Worm (Caenorhabditis elegans) whole organism, late embryonic: ENCODE measurements around the gene sdz-38.

ENCODE experiments used
- K09A11.1 ChIP-seq: sonication (generic microtip); optimal IDR thresholded peaks from 2 replicates; lab custom pipeline; 2017; ENCODE audit warnings: antibody characterized with exemption, mild to moderate bottlenecking, missing genetic modification characterization, missing compliant biosample characterization; ENCODE audit not compliant: insufficient read depth
- ceh-30 ChIP-seq: fragments of 150-350 bp; optimal IDR thresholded peaks from 2 replicates; lab custom pipeline; 2014; ENCODE audit warnings: missing biosample characterization, missing genetic modification characterization
- nhr-11 ChIP-seq: fragments of 150-350 bp; optimal IDR thresholded peaks from 2 replicates; lab custom pipeline; 2014; ENCODE audit warnings: missing biosample characterization, missing genetic modification characterization
- pha-4 ChIP-seq: fragments of 150-350 bp; optimal IDR thresholded peaks from 2 replicates; lab custom pipeline; 2018; ENCODE audit warnings: missing biosample characterization, missing genetic modification reagents, missing genetic modification characterization

DNA sequence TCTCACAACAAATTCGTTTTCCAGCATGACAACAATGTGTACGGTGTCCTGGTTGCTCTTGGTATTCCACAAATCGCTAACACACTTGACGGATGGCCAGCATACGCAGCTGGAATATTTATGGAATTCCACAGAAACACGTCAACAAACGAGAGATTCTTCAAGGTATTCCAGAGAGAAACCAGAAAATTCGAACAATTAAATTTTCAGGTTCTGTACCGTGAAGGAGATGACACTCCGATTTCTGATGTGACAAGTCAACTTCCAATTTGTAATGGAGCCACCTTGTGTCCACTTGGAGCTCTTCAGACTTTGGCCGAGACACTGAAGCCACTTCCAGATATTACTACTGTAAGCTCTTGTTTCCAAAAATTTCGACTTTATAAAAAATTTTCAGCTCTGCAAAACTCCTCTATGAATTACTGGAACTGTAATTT, 47.7 kb downstream of the sdz-38 start:
- TF ChIP-seq pha-4 (tag; lab: Kevin White, UChicago) (no peak), ceh-30 (tag; lab: Kevin White, UChicago) (no peak), K09A11.1 (no peak), nhr-11 (tag; lab: Kevin White, UChicago) (no peak)
